Fruit fly (Drosophila melanogaster) whole organism, embryonic: ENCODE results near the gene CG42296.
A peak's percentile ranks its signal among the peaks of the same experiment; 100 is the strongest.

Experiments used
- CG10147 ChIP-seq: fragments of 200-800 bp; sonication (Bioruptor generic); optimal IDR thresholded peaks from 2 replicates; lab custom pipeline; 2019; ENCODE audit warnings: missing biosample characterization, mild to moderate bottlenecking, missing genetic modification characterization, moderate library complexity
- CG10209 ChIP-seq: fragments of 200-800 bp; sonication (Bioruptor generic); optimal IDR thresholded peaks from 3 replicates; lab custom pipeline; 2017; ENCODE audit warnings: missing biosample characterization, mild to moderate bottlenecking, missing genetic modification characterization, missing genetic modification reagents
- CG11456 ChIP-seq: fragments of 200-800 bp; sonication (Bioruptor generic); IDR thresholded peaks from 3 replicates; pipeline ENCODE4 v1.3.6; 2022; ENCODE audit warnings: missing biosample characterization, missing genetic modification characterization
- CG12071 ChIP-seq: fragments of 200-800 bp; sonication (Bioruptor generic); optimal IDR thresholded peaks from 3 replicates; lab custom pipeline; 2018; ENCODE audit warnings: missing biosample characterization, mild to moderate bottlenecking, missing genetic modification characterization
- CG12155 ChIP-seq: fragments of 200-800 bp; sonication (Bioruptor generic); optimal IDR thresholded peaks from 3 replicates; lab custom pipeline; 2016; ENCODE audit warnings: missing biosample characterization, missing genetic modification characterization
- CG14860 ChIP-seq: fragments of 200-800 bp; sonication (Bioruptor generic); IDR thresholded peaks from 3 replicates; pipeline ENCODE4 v1.3.6; 2022; ENCODE audit warnings: missing biosample characterization, missing genetic modification characterization; ENCODE audit not compliant: partially characterized antibody
- CG15601 ChIP-seq: fragments of 200-800 bp; sonication (Bioruptor generic); optimal IDR thresholded peaks from 3 replicates; lab custom pipeline; 2019; ENCODE audit warnings: missing biosample characterization, mild to moderate bottlenecking, missing genetic modification characterization, moderate library complexity
- CG17361 ChIP-seq: fragments of 200-800 bp; sonication (Bioruptor generic); IDR thresholded peaks from 3 replicates; pipeline ENCODE4 v1.3.6; 2022; ENCODE audit warnings: missing biosample characterization, missing genetic modification characterization
- CG33557 ChIP-seq: fragments of 200-800 bp; sonication (Bioruptor generic); optimal IDR thresholded peaks from 2 replicates; lab custom pipeline; 2019; ENCODE audit warnings: missing biosample characterization, mild to moderate bottlenecking, missing genetic modification characterization, moderate library complexity
- CG3726 ChIP-seq: fragments of 200-800 bp; sonication (Bioruptor generic); IDR thresholded peaks from 3 replicates; pipeline ENCODE4, ENCODE4 v1.3.6; 2022; ENCODE audit warnings: missing biosample characterization, missing genetic modification characterization
- CG3847 ChIP-seq: fragments of 200-800 bp; sonication (Bioruptor generic); IDR thresholded peaks from 2 replicates; pipeline ENCODE4 v1.3.6; 2022; ENCODE audit warnings: missing biosample characterization, missing genetic modification characterization
- CG4854 ChIP-seq: fragments of 200-800 bp; sonication (Bioruptor generic); optimal IDR thresholded peaks from 2 replicates; lab custom pipeline; 2016; ENCODE audit warnings: missing biosample characterization, missing genetic modification characterization, inconsistent platforms
- CG8359 ChIP-seq: fragments of 200-800 bp; sonication (Bioruptor generic); optimal IDR thresholded peaks from 2 replicates; lab custom pipeline; 2017; ENCODE audit warnings: missing biosample characterization, mild to moderate bottlenecking, missing genetic modification characterization, borderline replicate concordance
- CG8388 ChIP-seq: fragments of 200-800 bp; sonication (Bioruptor generic); optimal IDR thresholded peaks from 2 replicates; lab custom pipeline; 2019; ENCODE audit warnings: missing biosample characterization, mild to moderate bottlenecking, missing genetic modification characterization, moderate library complexity
- CG8765 ChIP-seq: fragments of 200-800 bp; sonication (Bioruptor generic); IDR thresholded peaks from 2 replicates; pipeline ENCODE4 v1.3.6; 2022; ENCODE audit warnings: missing biosample characterization, missing genetic modification characterization
- Doc3 ChIP-seq: fragments of 200-800 bp; sonication (Bioruptor generic); IDR thresholded peaks from 3 replicates; pipeline ENCODE4 v1.3.6; 2022; ENCODE audit warnings: missing biosample characterization, missing genetic modification characterization; ENCODE audit not compliant: partially characterized antibody
- Gsc ChIP-seq: fragments of 200-800 bp; sonication (Bioruptor generic); IDR thresholded peaks from 2 replicates; pipeline ENCODE4 v1.3.6; 2022; ENCODE audit warnings: missing biosample characterization, missing genetic modification characterization
- HLH54F ChIP-seq: fragments of 200-800 bp; sonication (Bioruptor generic); optimal IDR thresholded peaks from 3 replicates; lab custom pipeline; 2016; ENCODE audit warnings: missing biosample characterization, missing genetic modification characterization
- Hand ChIP-seq: fragments of 200-800 bp; sonication (Bioruptor generic); optimal IDR thresholded peaks from 2 replicates; lab custom pipeline; 2017; ENCODE audit warnings: mild to moderate bottlenecking, missing biosample characterization, missing genetic modification reagents, missing genetic modification characterization
- Mes4 ChIP-seq: fragments of 200-800 bp; sonication (Bioruptor generic); optimal IDR thresholded peaks from 2 replicates; lab custom pipeline; 2016; ENCODE audit warnings: missing biosample characterization, missing genetic modification characterization
- NK7.1 ChIP-seq: fragments of 200-800 bp; sonication (Bioruptor generic); optimal IDR thresholded peaks from 3 replicates; lab custom pipeline; 2016; ENCODE audit warnings: missing biosample characterization, missing genetic modification characterization
- Neu2 ChIP-seq: fragments of 200-800 bp; sonication (Bioruptor generic); optimal IDR thresholded peaks from 3 replicates; lab custom pipeline; 2016; ENCODE audit warnings: missing biosample characterization, missing genetic modification characterization, borderline replicate concordance
- NfI ChIP-seq: fragments of 200-800 bp; sonication (Bioruptor generic); optimal IDR thresholded peaks from 3 replicates; lab custom pipeline; 2018; ENCODE audit warnings: missing biosample characterization, mild to moderate bottlenecking, missing genetic modification characterization, moderate library complexity
- Optix ChIP-seq: fragments of 200-800 bp; sonication (Bioruptor generic); IDR thresholded peaks from 3 replicates; pipeline ENCODE4 v1.3.6; 2022; ENCODE audit warnings: missing biosample characterization, missing genetic modification characterization
- ap ChIP-seq: fragments of 200-800 bp; sonication (Bioruptor generic); IDR thresholded peaks from 2 replicates; pipeline ENCODE4 v1.3.6; 2022; ENCODE audit warnings: missing biosample characterization, missing genetic modification characterization
- ato ChIP-seq: fragments of 200-800 bp; sonication (Bioruptor generic); IDR thresholded peaks from 2 replicates; pipeline ENCODE4 v1.3.6; 2022; ENCODE audit warnings: missing biosample characterization, missing genetic modification characterization; ENCODE audit not compliant: partially characterized antibody
- chn ChIP-seq: fragments of 200-800 bp; sonication (Bioruptor generic); optimal IDR thresholded peaks from 2 replicates; lab custom pipeline; 2016; ENCODE audit warnings: missing biosample characterization, missing genetic modification characterization
- ci ChIP-seq: fragments of 200-800 bp; sonication (Bioruptor generic); IDR thresholded peaks from 3 replicates; pipeline ENCODE4 v1.3.6; 2022; ENCODE audit warnings: missing biosample characterization, missing genetic modification characterization
- danr ChIP-seq: fragments of 200-800 bp; sonication (Bioruptor generic); IDR thresholded peaks from 2 replicates; pipeline ENCODE4 v1.3.6; 2022; ENCODE audit warnings: missing biosample characterization, missing genetic modification characterization
- dimm ChIP-seq: fragments of 200-800 bp; sonication (Bioruptor generic); IDR thresholded peaks from 2 replicates; pipeline ENCODE4 v1.3.6; 2022; ENCODE audit warnings: missing biosample characterization, missing genetic modification characterization
- dpn ChIP-seq, 2 experiments: fragments of 200-800 bp; sonication (Bioruptor generic); optimal IDR thresholded peaks; 3 replicates each; lab custom pipeline; 2016; ENCODE audit warnings: missing biosample characterization in 2 of 2, missing genetic modification characterization in 2 of 2
- fd64A ChIP-seq: fragments of 200-800 bp; sonication (Bioruptor generic); optimal IDR thresholded peaks from 3 replicates; lab custom pipeline; 2018; ENCODE audit warnings: missing biosample characterization, mild to moderate bottlenecking, missing genetic modification characterization
- gcm2 ChIP-seq: fragments of 200-800 bp; sonication (Bioruptor generic); optimal IDR thresholded peaks from 2 replicates; lab custom pipeline; 2016; ENCODE audit warnings: missing biosample characterization, missing genetic modification characterization
- her ChIP-seq: fragments of 200-800 bp; sonication (Bioruptor generic); optimal IDR thresholded peaks from 2 replicates; lab custom pipeline; 2016; ENCODE audit warnings: missing biosample characterization, missing genetic modification characterization
- knrl ChIP-seq: fragments of 200-800 bp; sonication (Bioruptor generic); IDR thresholded peaks from 3 replicates; pipeline ENCODE4 v1.3.6; 2022; ENCODE audit warnings: missing biosample characterization, missing genetic modification characterization; ENCODE audit not compliant: partially characterized antibody
- odd ChIP-seq: fragments of 200-800 bp; sonication (Bioruptor generic); optimal IDR thresholded peaks from 2 replicates; lab custom pipeline; 2017; ENCODE audit warnings: missing biosample characterization, mild to moderate bottlenecking, missing genetic modification characterization
- pho ChIP-seq: fragments of 200-800 bp; sonication (Bioruptor generic); optimal IDR thresholded peaks from 2 replicates; lab custom pipeline; 2016; ENCODE audit warnings: missing biosample characterization, missing genetic modification characterization
- pnt ChIP-seq: fragments of 200-800 bp; sonication (Bioruptor generic); optimal IDR thresholded peaks from 3 replicates; lab custom pipeline; 2016; ENCODE audit warnings: missing biosample characterization, missing genetic modification characterization
- sc ChIP-seq, 3 experiments: fragments of >200 bp in 2 of 3; fragments of 200-800 bp in 1 of 3; sonication (Bioruptor generic) in 1 of 3; optimal IDR thresholded peaks; 2 replicates in 2 of 3; 3 replicates in 1 of 3; lab custom pipeline; 2017; ENCODE audit warnings: mild to moderate bottlenecking in 1 of 3, missing biosample characterization in 1 of 3, missing genetic modification characterization in 1 of 3, missing genetic modification reagents in 1 of 3
- sens ChIP-seq: fragments of 200-800 bp; sonication (Bioruptor generic); peaks from one replicate; lab custom pipeline; 2016; ENCODE audit warnings: missing biosample characterization, missing genetic modification characterization
- shn ChIP-seq: fragments of 200-800 bp; sonication (Bioruptor generic); optimal IDR thresholded peaks from 3 replicates; lab custom pipeline; 2016; ENCODE audit warnings: missing biosample characterization, missing genetic modification characterization
- sqz ChIP-seq: fragments of 200-800 bp; sonication (Bioruptor generic); optimal IDR thresholded peaks from 3 replicates; lab custom pipeline; 2018; ENCODE audit warnings: missing biosample characterization, mild to moderate bottlenecking, missing genetic modification characterization
- tio ChIP-seq: fragments of 200-800 bp; sonication (Bioruptor generic); optimal IDR thresholded peaks from 2 replicates; lab custom pipeline; 2017; ENCODE audit warnings: missing biosample characterization, missing genetic modification characterization, inconsistent platforms
- twi ChIP-seq: fragments of 200-800 bp; optimal IDR thresholded peaks from 2 replicates; lab custom pipeline; 2019; ENCODE audit warnings: missing biosample characterization, mild to moderate bottlenecking, missing genetic modification characterization, moderate library complexity
- zf30C ChIP-seq: fragments of 200-800 bp; sonication (Bioruptor generic); optimal IDR thresholded peaks from 3 replicates; lab custom pipeline; 2018; ENCODE audit warnings: missing biosample characterization, mild to moderate bottlenecking, missing genetic modification characterization
- zfh2 ChIP-seq: fragments of 200-800 bp; sonication (Bioruptor generic); optimal IDR thresholded peaks from 2 replicates; lab custom pipeline; 2016; ENCODE audit warnings: missing biosample characterization, missing genetic modification characterization

CG42296 gene

DNA sequence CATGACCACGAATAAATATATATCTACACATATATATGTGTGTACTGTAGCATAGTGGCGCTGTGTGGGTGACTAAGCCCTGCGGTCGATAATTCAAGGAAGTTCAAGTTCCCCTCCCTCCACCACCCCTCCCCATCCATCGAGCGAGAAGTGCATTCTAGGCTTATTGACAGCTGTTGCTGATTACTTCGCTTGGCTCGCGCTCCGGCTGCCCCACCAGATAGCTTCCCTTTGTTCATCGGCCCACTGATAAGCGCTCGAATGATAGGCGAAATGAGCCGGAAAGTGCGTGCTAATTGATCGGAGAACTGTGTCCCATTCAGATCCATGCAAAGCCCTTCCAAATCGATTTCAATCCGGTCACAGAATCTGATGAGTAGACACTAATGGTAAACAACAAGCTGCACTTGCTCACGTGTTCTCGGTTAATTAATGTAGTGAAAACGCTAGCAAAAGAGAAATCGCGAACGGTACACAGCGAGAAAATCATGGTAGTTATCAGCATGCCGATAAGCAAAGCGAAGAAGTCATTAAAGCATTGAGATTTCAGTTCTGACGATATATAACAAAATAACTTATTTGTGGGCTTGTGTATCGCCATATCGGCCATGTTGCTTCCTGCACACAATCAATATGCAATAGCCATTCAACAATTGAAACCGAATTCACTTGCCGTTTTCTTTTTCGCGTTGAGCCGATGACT, 2.6 kb upstream of the CG42296 start (continued):
- TF ChIP-seq Mes4 (GFP tag; lab: Kevin White, UChicago), result no peak
- TF ChIP-seq pnt, result peak; percentile 2
- no peak for TF ChIP-seq knrl
- peak; percentile 67 for TF ChIP-seq sens (GFP tag; lab: Kevin White, UChicago)
- no peak for TF ChIP-seq CG15601
- peak; percentile 44 for TF ChIP-seq zf30C (GFP tag; lab: Kevin White, UChicago)
- TF ChIP-seq CG10209 (GFP tag; lab: Kevin White, UChicago), result no peak

- TF ChIP-seq CG8359 (GFP tag; lab: Kevin White, UChicago) (no peak), CG10147 (GFP tag; lab: Kevin White, UChicago) (no peak), pho (GFP tag; lab: Kevin White, UChicago) (peak; percentile 34), zf30C (GFP tag; lab: Kevin White, UChicago) (no peak), HLH54F (GFP tag; lab: Kevin White, UChicago) (peak; percentile 23), CG12071 (GFP tag; lab: Kevin White, UChicago) (no peak), CG12155 (GFP tag; lab: Kevin White, UChicago) (peak; percentile 46), CG3726 (GFP tag; lab: Robert Waterston, UW) (no peak), danr (GFP tag; lab: Robert Waterston, UW) (no peak), fd64A (GFP tag; lab: Kevin White, UChicago) (no peak), odd (GFP tag; lab: Kevin White, UChicago) (no peak), ato (peak; percentile 84), sqz (GFP tag; lab: Kevin White, UChicago) (no peak), NfI (GFP tag; lab: Kevin White, UChicago) (no peak), Doc3 (GFP tag; lab: Robert Waterston, UW) (peak; percentile 90), Gsc (GFP tag; lab: Robert Waterston, UW) (no peak), her (GFP tag; lab: Kevin White, UChicago) (peak; percentile 29), ci (GFP tag; lab: Robert Waterston, UW) (peak; percentile 29; the same call in 1 of the 3 replicates), chn (GFP tag; lab: Kevin White, UChicago) (peak; percentile 24), zfh2 (GFP tag; lab: Kevin White, UChicago) (peak; percentile 34), dpn (GFP tag; optimal IDR thresholded peaks at IDR 0.05; lab: Kevin White, UChicago) (peak; percentile 13 to 38), twi (tag; lab: Kevin White, UChicago) (no peak), CG11456 (no peak), CG14860 (peak; percentile 79), dimm (GFP tag; lab: Robert Waterston, UW) (no peak), NK7.1 (GFP tag; lab: Kevin White, UChicago) (no peak), shn (peak; percentile 10), tio (GFP tag; lab: Kevin White, UChicago) (no peak), knrl (peak; percentile 97), CG3847 (GFP tag; lab: Robert Waterston, UW) (peak; percentile 84), CG8765 (GFP tag; lab: Robert Waterston, UW) (no peak), Neu2 (GFP tag; lab: Kevin White, UChicago) (no peak), Hand (no peak), CG17361 (GFP tag; lab: Robert Waterston, UW) (0 out of 3 replicates have a peak, but pooled peaks have one; percentile 28), sc (optimal IDR thresholded peaks at IDR 0.05; lab: Kevin White, UChicago) (no peak), sc (GFP tag; optimal IDR thresholded peaks at IDR 0.05; lab: Kevin White, UChicago) (no peak), CG8388 (GFP tag; lab: Kevin White, UChicago) (no peak), CG33557 (GFP tag; lab: Kevin White, UChicago) (no peak), Optix (GFP tag; lab: Robert Waterston, UW) (no peak), ap (GFP tag; lab: Robert Waterston, UW) (no peak), gcm2 (GFP tag; lab: Kevin White, UChicago) (no peak), CG4854 (GFP tag; lab: Kevin White, UChicago) (peak; percentile 98)
Measured at dm6 chr2L:2037551-2038252, 1.9 kb upstream of the CG42296 start.
